Worm (Caenorhabditis elegans): Measurements from ENCODE around the gene ttr-52.

DNA sequence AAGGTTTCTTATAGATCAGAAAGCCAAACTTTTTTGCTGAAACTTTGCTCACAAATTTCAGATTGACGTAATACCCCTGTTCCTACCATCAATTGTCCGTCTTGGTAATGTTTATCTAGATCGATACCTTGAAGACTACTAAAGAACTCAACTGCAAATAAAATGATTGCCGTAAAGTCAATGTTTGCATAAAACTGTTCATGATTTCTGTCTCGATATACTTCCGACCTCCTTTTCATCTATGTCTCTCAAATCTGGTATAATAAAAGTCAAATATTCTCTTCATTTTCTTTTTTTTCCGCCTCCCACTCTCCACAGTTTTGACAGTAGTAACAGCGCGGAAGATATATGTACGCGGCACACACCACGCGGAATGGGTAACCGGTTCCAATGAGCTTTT lies 986 bp downstream of the ttr-52 start, which contains the start of gene nas-1:
- TF ChIP-seq dao-5 (tag; optimal IDR thresholded peaks at IDR 0.05) (no peak), him-1 (tag; optimal IDR thresholded peaks at IDR 0.05) (no peak)

Measured in whole organism, L4/young adult.